Fruit fly (Drosophila melanogaster): ENCODE measurements around the gene CG14252.

dm6 chr3R:26934523-26934922, 10.8 kb upstream of the CG14252 start:
- TF ChIP-seq CG8478 (optimal IDR thresholded peaks at IDR 0.05) (no peak), CTCF (optimal IDR thresholded peaks at IDR 0.05) (no peak)
